Fruit fly (Drosophila melanogaster) whole organism, embryonic: ENCODE measurements around the gene CG31436.

Source experiments
- Bteb2 ChIP-seq: fragments of 200-800 bp; sonication (Bioruptor generic); optimal IDR thresholded peaks from 2 replicates; lab custom pipeline; 2016; ENCODE audit warnings: missing biosample characterization, missing genetic modification characterization
- CG10366 ChIP-seq: fragments of 200-800 bp; sonication (Bioruptor generic); IDR thresholded peaks from 2 replicates; pipeline ENCODE4 v1.3.6; 2022; ENCODE audit warnings: missing biosample characterization, missing genetic modification characterization
- CG10979 ChIP-seq: fragments of 200-800 bp; sonication (Bioruptor generic); optimal IDR thresholded peaks from 2 replicates; lab custom pipeline; 2018; ENCODE audit warnings: missing biosample characterization, mild to moderate bottlenecking, missing genetic modification characterization, moderate library complexity
- CG11085 ChIP-seq: fragments of 200-800 bp; sonication (Bioruptor generic); IDR thresholded peaks from 2 replicates; pipeline ENCODE4 v1.3.6; 2022; ENCODE audit warnings: missing biosample characterization, missing genetic modification characterization
- CG1233 ChIP-seq: fragments of 200-800 bp; sonication (Bioruptor generic); optimal IDR thresholded peaks from 4 replicates; lab custom pipeline; 2018; ENCODE audit warnings: missing biosample characterization, mild to moderate bottlenecking, missing genetic modification characterization
- CG1529 ChIP-seq: fragments of 200-800 bp; sonication (Bioruptor generic); optimal IDR thresholded peaks from 3 replicates; lab custom pipeline; 2018; ENCODE audit warnings: missing biosample characterization, missing genetic modification characterization
- CG16863 ChIP-seq: fragments of 200-800 bp; sonication (Bioruptor generic); optimal IDR thresholded peaks from 3 replicates; lab custom pipeline; 2016; ENCODE audit warnings: missing biosample characterization, missing genetic modification characterization
- CG17912 ChIP-seq: fragments of 200-800 bp; sonication (Bioruptor generic); optimal IDR thresholded peaks from 2 replicates; lab custom pipeline; 2018; ENCODE audit warnings: missing biosample characterization, mild to moderate bottlenecking, missing genetic modification characterization
- CG1792 ChIP-seq: fragments of 200-800 bp; sonication (Bioruptor generic); optimal IDR thresholded peaks from 2 replicates; lab custom pipeline; 2016; ENCODE audit warnings: missing biosample characterization, missing genetic modification characterization
- CG18262 ChIP-seq: fragments of 200-800 bp; optimal IDR thresholded peaks from 3 replicates; lab custom pipeline; 2019; ENCODE audit warnings: missing biosample characterization, mild to moderate bottlenecking, missing genetic modification characterization, moderate library complexity
- CG18476 ChIP-seq: fragments of 200-800 bp; sonication (Bioruptor generic); optimal IDR thresholded peaks from 2 replicates; lab custom pipeline; 2016; ENCODE audit warnings: missing biosample characterization, mild to moderate bottlenecking, missing genetic modification characterization
- CG18764 ChIP-seq: fragments of 200-800 bp; sonication (Bioruptor generic); optimal IDR thresholded peaks from 3 replicates; lab custom pipeline; 2016; ENCODE audit warnings: missing biosample characterization, missing genetic modification characterization
- CG4730 ChIP-seq: fragments of 200-800 bp; sonication (Bioruptor generic); IDR thresholded peaks from 2 replicates; pipeline ENCODE4 v1.3.6; 2022; ENCODE audit warnings: missing biosample characterization, missing genetic modification characterization
- CG8359 ChIP-seq: fragments of 200-800 bp; sonication (Bioruptor generic); optimal IDR thresholded peaks from 2 replicates; lab custom pipeline; 2017; ENCODE audit warnings: missing biosample characterization, mild to moderate bottlenecking, missing genetic modification characterization, borderline replicate concordance
- CG9609 ChIP-seq: fragments of 200-800 bp; sonication (Bioruptor generic); optimal IDR thresholded peaks from 3 replicates; lab custom pipeline; 2016; ENCODE audit warnings: missing biosample characterization, missing genetic modification characterization
- CG9727 ChIP-seq: fragments of 200-800 bp; sonication (Bioruptor generic); optimal IDR thresholded peaks from 3 replicates; lab custom pipeline; 2017; ENCODE audit warnings: missing biosample characterization, mild to moderate bottlenecking, missing genetic modification characterization
- Dref ChIP-seq: fragments of 200-800 bp; sonication (Bioruptor generic); IDR thresholded peaks from 2 replicates; pipeline ENCODE4 v1.3.6; 2022; ENCODE audit warnings: missing biosample characterization, missing genetic modification characterization
- Eip74EF ChIP-seq, 2 experiments: fragments of 200-800 bp in 1 of 2; fragments of >200 bp in 1 of 2; sonication (Bioruptor generic) in 1 of 2; optimal IDR thresholded peaks; 2 replicates each; lab custom pipeline; 2017 to 2019; ENCODE audit warnings: missing biosample characterization in 2 of 2, missing genetic modification characterization in 2 of 2, mild to moderate bottlenecking in 1 of 2, moderate library complexity in 1 of 2
- Fer3 ChIP-seq: fragments of 200-800 bp; sonication (Bioruptor generic); optimal IDR thresholded peaks from 2 replicates; lab custom pipeline; 2018; ENCODE audit warnings: missing biosample characterization, mild to moderate bottlenecking, missing genetic modification characterization, moderate library complexity
- Lhr ChIP-seq: fragments of 200-800 bp; sonication (Bioruptor generic); optimal IDR thresholded peaks from 3 replicates; lab custom pipeline; 2017; ENCODE audit warnings: mild to moderate bottlenecking, missing biosample characterization, missing genetic modification reagents, missing genetic modification characterization
- Med ChIP-seq: fragments of 200-800 bp; sonication (Bioruptor generic); peaks from one replicate; lab custom pipeline; 2016; ENCODE audit warnings: missing biosample characterization, missing genetic modification characterization, mild to moderate bottlenecking, inconsistent platforms, moderate library complexity
- Nf-YA ChIP-seq: fragments of 200-800 bp; sonication (Bioruptor generic); IDR thresholded peaks from 2 replicates; pipeline ENCODE4 v1.3.6; 2022; ENCODE audit warnings: missing biosample characterization, missing genetic modification characterization
- Pdp1 ChIP-seq, 2 experiments: fragments of 200-800 bp; sonication (Bioruptor generic); optimal IDR thresholded peaks; 3 replicates each; lab custom pipeline; 2016; ENCODE audit warnings: missing biosample characterization in 2 of 2, missing genetic modification characterization in 2 of 2, mild to moderate bottlenecking in 1 of 2, moderate library complexity in 1 of 2
- TFAM ChIP-seq: fragments of 200-800 bp; sonication (Bioruptor generic); optimal IDR thresholded peaks from 2 replicates; lab custom pipeline; 2017; ENCODE audit warnings: missing biosample characterization, missing genetic modification characterization, inconsistent platforms
- Trl ChIP-seq, 3 experiments: fragments of >200 bp in 2 of 3; fragments of 200-800 bp in 1 of 3; sonication (Bioruptor generic) in 1 of 3; optimal IDR thresholded peaks; 2 replicates in 1 of 3; 3 replicates in 2 of 3; lab custom pipeline; 2016 to 2017; ENCODE audit warnings: missing biosample characterization in 1 of 3, missing genetic modification characterization in 1 of 3
- ac ChIP-seq: fragments of 200-800 bp; sonication (Bioruptor generic); optimal IDR thresholded peaks from 3 replicates; lab custom pipeline; 2017; ENCODE audit warnings: missing biosample characterization, mild to moderate bottlenecking, missing genetic modification characterization
- ap ChIP-seq: fragments of 200-800 bp; sonication (Bioruptor generic); IDR thresholded peaks from 2 replicates; pipeline ENCODE4 v1.3.6; 2022; ENCODE audit warnings: missing biosample characterization, missing genetic modification characterization
- bbx ChIP-seq: fragments of 200-800 bp; sonication (Bioruptor generic); IDR thresholded peaks from 2 replicates; pipeline ENCODE4 v1.3.6; 2022; ENCODE audit warnings: missing biosample characterization, missing genetic modification characterization; ENCODE audit not compliant: partially characterized antibody
- cg ChIP-seq: fragments of 200-800 bp; sonication (Bioruptor generic); optimal IDR thresholded peaks from 3 replicates; lab custom pipeline; 2019; ENCODE audit warnings: missing biosample characterization, mild to moderate bottlenecking, missing genetic modification characterization, moderate library complexity
- chinmo ChIP-seq: fragments of 200-800 bp; sonication (Bioruptor generic); IDR thresholded peaks from 4 replicates; pipeline ENCODE4 v1.3.6; 2022; ENCODE audit warnings: missing biosample characterization, missing genetic modification characterization; ENCODE audit not compliant: partially characterized antibody
- dan ChIP-seq: fragments of 200-800 bp; sonication (Bioruptor generic); IDR thresholded peaks from 2 replicates; pipeline ENCODE4 v1.3.6; 2022; ENCODE audit warnings: missing biosample characterization, missing genetic modification characterization
- dpn ChIP-seq, 2 experiments: fragments of 200-800 bp; sonication (Bioruptor generic); optimal IDR thresholded peaks; 3 replicates each; lab custom pipeline; 2016; ENCODE audit warnings: missing biosample characterization in 2 of 2, missing genetic modification characterization in 2 of 2
- dysf ChIP-seq: fragments of 200-800 bp; sonication (Bioruptor generic); IDR thresholded peaks from 3 replicates; pipeline ENCODE4 v1.3.6; 2022; ENCODE audit warnings: missing biosample characterization, missing genetic modification characterization
- gcm ChIP-seq: fragments of 200-800 bp; sonication (Bioruptor generic); optimal IDR thresholded peaks from 2 replicates; lab custom pipeline; 2019; ENCODE audit warnings: missing biosample characterization, mild to moderate bottlenecking, missing genetic modification characterization, moderate library complexity
- grn ChIP-seq: fragments of 200-800 bp; sonication (Bioruptor generic); optimal IDR thresholded peaks from 3 replicates; lab custom pipeline; 2017; ENCODE audit warnings: missing biosample characterization, missing genetic modification characterization
- gsb ChIP-seq: fragments of 200-800 bp; sonication (Bioruptor generic); IDR thresholded peaks from 2 replicates; pipeline ENCODE4 v1.3.6; 2022; ENCODE audit warnings: missing biosample characterization, missing genetic modification characterization
- kah ChIP-seq: fragments of 200-800 bp; sonication (Bioruptor generic); optimal IDR thresholded peaks from 2 replicates; lab custom pipeline; 2018; ENCODE audit warnings: missing biosample characterization, mild to moderate bottlenecking, missing genetic modification characterization
- lov ChIP-seq, 2 experiments: fragments of 200-800 bp in 1 of 2; fragments of >200 bp in 1 of 2; sonication (Bioruptor generic) in 1 of 2; IDR thresholded peaks in 1 of 2; optimal IDR thresholded peaks in 1 of 2; 2 replicates in 1 of 2; 3 replicates in 1 of 2; pipeline versions ENCODE4 v1.3.6 to Lab custom; 2017 to 2022; ENCODE audit warnings: missing biosample characterization in 1 of 2, missing genetic modification characterization in 1 of 2
- nmo ChIP-seq: fragments of 200-800 bp; sonication (Bioruptor generic); optimal IDR thresholded peaks from 2 replicates; lab custom pipeline; 2018; ENCODE audit warnings: missing biosample characterization, mild to moderate bottlenecking, missing genetic modification characterization, moderate library complexity
- p53 ChIP-seq: fragments of 200-800 bp; sonication (Bioruptor generic); optimal IDR thresholded peaks from 2 replicates; lab custom pipeline; 2016; ENCODE audit warnings: missing biosample characterization, missing genetic modification characterization
- pho ChIP-seq: fragments of 200-800 bp; sonication (Bioruptor generic); optimal IDR thresholded peaks from 2 replicates; lab custom pipeline; 2016; ENCODE audit warnings: missing biosample characterization, missing genetic modification characterization
- psq ChIP-seq: fragments of 200-800 bp; sonication (Bioruptor generic); optimal IDR thresholded peaks from 2 replicates; lab custom pipeline; 2017; ENCODE audit warnings: missing biosample characterization, missing genetic modification characterization
- repo ChIP-seq: fragments of 200-800 bp; sonication (Bioruptor generic); optimal IDR thresholded peaks from 2 replicates; lab custom pipeline; 2016; ENCODE audit warnings: missing biosample characterization, missing genetic modification characterization
- sc ChIP-seq, 3 experiments: fragments of >200 bp in 2 of 3; fragments of 200-800 bp in 1 of 3; sonication (Bioruptor generic) in 1 of 3; optimal IDR thresholded peaks; 2 replicates in 2 of 3; 3 replicates in 1 of 3; lab custom pipeline; 2017; ENCODE audit warnings: mild to moderate bottlenecking in 1 of 3, missing biosample characterization in 1 of 3, missing genetic modification characterization in 1 of 3, missing genetic modification reagents in 1 of 3
- sim ChIP-seq: fragments of 200-800 bp; sonication (Bioruptor generic); IDR thresholded peaks from 2 replicates; pipeline ENCODE4 v1.3.6; 2022; ENCODE audit warnings: missing biosample characterization, missing genetic modification characterization
- sima ChIP-seq: fragments of 200-800 bp; sonication (Bioruptor generic); optimal IDR thresholded peaks from 2 replicates; lab custom pipeline; 2016; ENCODE audit warnings: missing biosample characterization, missing genetic modification characterization
- sqz ChIP-seq: fragments of 200-800 bp; sonication (Bioruptor generic); optimal IDR thresholded peaks from 3 replicates; lab custom pipeline; 2018; ENCODE audit warnings: missing biosample characterization, mild to moderate bottlenecking, missing genetic modification characterization
- trem ChIP-seq: fragments of 200-800 bp; optimal IDR thresholded peaks from 3 replicates; lab custom pipeline; 2019; ENCODE audit warnings: missing biosample characterization, mild to moderate bottlenecking, missing genetic modification characterization, moderate library complexity
- vvl ChIP-seq: fragments of 200-800 bp; sonication (Bioruptor generic); IDR thresholded peaks from 2 replicates; pipeline ENCODE4 v1.3.6; 2022; ENCODE audit warnings: missing biosample characterization, missing genetic modification characterization
- wdn ChIP-seq: fragments of 200-800 bp; sonication (Bioruptor generic); IDR thresholded peaks from 2 replicates; pipeline ENCODE4 v1.3.6; 2022; ENCODE audit warnings: missing biosample characterization, missing genetic modification characterization

CG31436 gene

DNA sequence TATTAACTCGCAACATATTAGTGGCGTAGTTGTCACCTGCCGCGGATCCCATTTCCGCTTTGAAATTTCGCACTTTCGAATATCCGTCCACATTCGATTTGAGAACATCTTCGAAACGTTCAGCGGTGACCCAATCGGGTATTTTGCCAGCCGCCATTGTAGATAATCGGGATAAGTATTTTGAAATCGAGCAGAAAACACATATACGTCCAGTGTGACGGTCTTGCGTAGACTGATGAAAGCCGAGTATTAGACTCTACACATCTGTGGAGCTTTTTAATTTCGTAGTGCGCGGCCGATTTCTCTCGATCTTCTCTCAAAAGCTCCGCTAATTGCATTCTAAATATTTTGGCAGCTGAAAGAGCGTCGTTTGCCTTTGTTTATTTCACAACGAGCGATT lies 25.1 kb downstream of the CG31436 start, which contains the start of gene CHKov1 (continued):
- TF ChIP-seq CG18764, result no peak
- TF ChIP-seq kah (GFP tag; lab: Kevin White, UChicago), result no peak
- TF ChIP-seq CG1233, result no peak
- TF ChIP-seq gsb (GFP tag; lab: Robert Waterston, UW), result no peak
- no peak for TF ChIP-seq CG17912 (GFP tag; lab: Kevin White, UChicago)
- TF ChIP-seq lov (optimal IDR thresholded peaks at IDR 0.05; lab: Kevin White, UChicago), result no peak
- TF ChIP-seq lov (GFP tag; IDR thresholded peaks at IDR 0.05; lab: Robert Waterston, UW), result no peak
- no peak for TF ChIP-seq CG18262 (tag; lab: Kevin White, UChicago)
- peak in 1 of 2 experiments; percentile 39 for TF ChIP-seq Trl (optimal IDR thresholded peaks at IDR 0.05; lab: Kevin White, UChicago)
- TF ChIP-seq Trl (GFP tag; optimal IDR thresholded peaks at IDR 0.05; lab: Kevin White, UChicago), result no peak
- TF ChIP-seq sima (GFP tag; lab: Kevin White, UChicago), result no peak
- no peak for TF ChIP-seq wdn
- TF ChIP-seq dysf (GFP tag; lab: Robert Waterston, UW), result no peak
- TF ChIP-seq CG9727, result no peak
- TF ChIP-seq Nf-YA (GFP tag; lab: Robert Waterston, UW), result no peak
- TF ChIP-seq CG10979 (tag; lab: Kevin White, UChicago), result no peak
- TF ChIP-seq TFAM (GFP tag; lab: Kevin White, UChicago), result no peak
- TF ChIP-seq CG4730, result no peak
- TF ChIP-seq CG1792 (GFP tag; lab: Kevin White, UChicago), result no peak
- no peak for TF ChIP-seq psq (GFP tag; lab: Kevin White, UChicago)
- no peak for TF ChIP-seq CG18476 (GFP tag; lab: Kevin White, UChicago)
- TF ChIP-seq Pdp1 (GFP tag; optimal IDR thresholded peaks at IDR 0.05; lab: Kevin White, UChicago), result no peak
- no peak for TF ChIP-seq Dref (GFP tag; lab: Robert Waterston, UW)
- TF ChIP-seq sc (optimal IDR thresholded peaks at IDR 0.05; lab: Kevin White, UChicago), result no peak
- no peak for TF ChIP-seq sc (GFP tag; optimal IDR thresholded peaks at IDR 0.05; lab: Kevin White, UChicago)
- no peak for TF ChIP-seq pho (GFP tag; lab: Kevin White, UChicago)
- TF ChIP-seq Bteb2 (GFP tag; lab: Kevin White, UChicago), result no peak
- no peak for TF ChIP-seq nmo (GFP tag; lab: Kevin White, UChicago)
- peak; percentile 17 for TF ChIP-seq grn
- peak; percentile 39; the same call in 1 of the 2 replicates for TF ChIP-seq bbx (GFP tag; lab: Robert Waterston, UW)
- TF ChIP-seq gcm (GFP tag; lab: Kevin White, UChicago), result no peak
- no peak for TF ChIP-seq dpn (GFP tag; optimal IDR thresholded peaks at IDR 0.05; lab: Kevin White, UChicago)
- TF ChIP-seq CG10366 (GFP tag; lab: Robert Waterston, UW), result no peak
- no peak for TF ChIP-seq CG9609 (GFP tag; lab: Kevin White, UChicago)
- TF ChIP-seq ac (GFP tag; lab: Kevin White, UChicago), result no peak
- TF ChIP-seq sim (GFP tag; lab: Robert Waterston, UW), result no peak
- TF ChIP-seq vvl (GFP tag; lab: Robert Waterston, UW), result 0 out of 2 replicates have a peak, but pooled peaks have one; percentile 21
- no peak for TF ChIP-seq CG8359
- no peak for TF ChIP-seq CG16863 (GFP tag; lab: Kevin White, UChicago)
- no peak for TF ChIP-seq CG1529 (GFP tag; lab: Kevin White, UChicago)
- no peak for TF ChIP-seq Fer3 (tag; lab: Kevin White, UChicago)
- no peak for TF ChIP-seq Eip74EF (GFP tag; optimal IDR thresholded peaks at IDR 0.05; lab: Kevin White, UChicago)
- no peak for TF ChIP-seq sqz (GFP tag; lab: Kevin White, UChicago)
- TF ChIP-seq Med (GFP tag; lab: Kevin White, UChicago), result peak; percentile 67
- TF ChIP-seq CG11085 (GFP tag; lab: Robert Waterston, UW), result no peak
- no peak for TF ChIP-seq cg (GFP tag; lab: Kevin White, UChicago)
- TF ChIP-seq ap (GFP tag; lab: Robert Waterston, UW), result no peak
- no peak for TF ChIP-seq dan (GFP tag; lab: Robert Waterston, UW)
- TF ChIP-seq chinmo, result 0 out of 4 replicates have a peak, but pooled peaks have one; percentile 40
- TF ChIP-seq p53 (GFP tag; lab: Kevin White, UChicago), result no peak
- no peak for TF ChIP-seq repo (GFP tag; lab: Kevin White, UChicago)
- no peak for TF ChIP-seq trem
- TF ChIP-seq Lhr (GFP tag; lab: Kevin White, UChicago), result no peak
